Worm (Caenorhabditis elegans): ENCODE measurements around the gene C26B9.6.

- TF ChIP-seq lsy-2 (tag; optimal IDR thresholded peaks at IDR 0.05) (no peak), blmp-1 (tag; optimal IDR thresholded peaks at IDR 0.05) (no peak), ceh-39 (tag; optimal IDR thresholded peaks at IDR 0.05) (no peak), unc-39 (tag; optimal IDR thresholded peaks at IDR 0.05) (no peak), nhr-76 (tag; optimal IDR thresholded peaks at IDR 0.05) (no peak), unc-62 (GFP tag; optimal IDR thresholded peaks at IDR 0.05) (no peak), nhr-28 (tag; optimal IDR thresholded peaks at IDR 0.05) (no peak), snpc-4 (tag; optimal IDR thresholded peaks at IDR 0.05) (no peak), ces-1 (GFP tag; optimal IDR thresholded peaks at IDR 0.05) (no peak)
These were observed 11.0 kb upstream of the C26B9.6 start for ce11 chrX:5346303-5346702.
